Worm (Caenorhabditis elegans) whole organism, young adult: ENCODE data around the gene btb-14.

Experiments
- B0035.1 ChIP-seq: sonication (generic microtip); optimal IDR thresholded peaks from 2 replicates; lab custom pipeline; 2016; ENCODE audit warnings: missing genetic modification characterization, mild to moderate bottlenecking, missing compliant biosample characterization, missing genotype, missing genetic modification reagents
- F22D6.2 ChIP-seq: sonication (generic microtip); optimal IDR thresholded peaks from 2 replicates; lab custom pipeline; 2016; ENCODE audit warnings: mild to moderate bottlenecking, missing genetic modification characterization, missing compliant biosample characterization
- F49E8.2 ChIP-seq: sonication (generic microtip); optimal IDR thresholded peaks from 3 replicates; lab custom pipeline; 2017; ENCODE audit warnings: missing genetic modification characterization, mild to moderate bottlenecking, missing compliant biosample characterization, antibody characterized with exemption, moderate library complexity; ENCODE audit not compliant: insufficient read depth
- F55B11.4 ChIP-seq: sonication (generic microtip); optimal IDR thresholded peaks from 2 replicates; lab custom pipeline; 2016; ENCODE audit warnings: missing compliant biosample characterization, missing genetic modification characterization, borderline replicate concordance; ENCODE audit not compliant: insufficient read depth
- T26A5.8 ChIP-seq: sonication (generic microtip); optimal IDR thresholded peaks from 2 replicates; lab custom pipeline; 2016; ENCODE audit warnings: missing genetic modification characterization, missing compliant biosample characterization
- Y53F4B.3 ChIP-seq: fragments of 200-800 bp; sonication (Bioruptor generic); IDR thresholded peaks from 2 replicates; pipeline ENCODE4 v1.3.6; 2022; ENCODE audit warnings: missing genetic modification reagents, missing genetic modification characterization, missing compliant biosample characterization
- Y95B8A.8 ChIP-seq: fragments of 200-800 bp; sonication (Bioruptor generic); IDR thresholded peaks from 2 replicates; pipeline ENCODE4 v1.3.6; 2022; ENCODE audit warnings: missing genetic modification reagents, missing genetic modification characterization, missing compliant biosample characterization
- aptf-2 ChIP-seq: fragments of 200-800 bp; sonication (Bioruptor generic); conservative IDR thresholded peaks from 2 replicates; pipeline ENCODE4 v1.3.6; 2022; ENCODE audit warnings: missing genetic modification reagents, missing genetic modification characterization, missing compliant biosample characterization
- attf-5 ChIP-seq: fragments of 200-800 bp; sonication (Bioruptor generic); optimal IDR thresholded peaks from 2 replicates; lab custom pipeline; 2018; ENCODE audit warnings: mild to moderate bottlenecking, missing genetic modification characterization, missing compliant biosample characterization
- attf-6 ChIP-seq: fragments of 200-800 bp; sonication (Bioruptor generic); IDR thresholded peaks from 2 replicates; pipeline ENCODE4 v1.3.6; 2022; ENCODE audit warnings: missing genetic modification reagents, missing genetic modification characterization, missing compliant biosample characterization
- ccch-3 ChIP-seq: fragments of 200-800 bp; sonication (Bioruptor generic); optimal IDR thresholded peaks from 2 replicates; lab custom pipeline; 2018; ENCODE audit warnings: mild to moderate bottlenecking, missing genetic modification characterization, missing compliant biosample characterization
- ceh-79 ChIP-seq: sonication (generic microtip); optimal IDR thresholded peaks from 2 replicates; lab custom pipeline; 2017; ENCODE audit warnings: mild to moderate bottlenecking, missing genetic modification characterization, missing compliant biosample characterization
- chd-7 ChIP-seq: sonication (generic microtip); optimal IDR thresholded peaks from 2 replicates; lab custom pipeline; 2016; ENCODE audit warnings: mild to moderate bottlenecking, missing genetic modification characterization, moderate library complexity, missing compliant biosample characterization
- dpff-1 ChIP-seq: sonication (generic microtip); optimal IDR thresholded peaks from 2 replicates; lab custom pipeline; 2017; ENCODE audit warnings: mild to moderate bottlenecking, missing genetic modification characterization, missing compliant biosample characterization
- efl-1 ChIP-seq: fragments of 150-350 bp; optimal IDR thresholded peaks from 2 replicates; lab custom pipeline; 2014; ENCODE audit warnings: missing biosample characterization, missing genetic modification reagents, missing genetic modification characterization
- egrh-3 ChIP-seq: fragments of 200-800 bp; sonication (Bioruptor generic); IDR thresholded peaks from 2 replicates; pipeline ENCODE4 v1.3.6; 2022; ENCODE audit warnings: missing genetic modification reagents, missing genetic modification characterization, missing compliant biosample characterization
- ekl-4 ChIP-seq: fragments of 200-800 bp; sonication (Bioruptor generic); IDR thresholded peaks from 2 replicates; pipeline ENCODE4 v1.3.6; 2022; ENCODE audit warnings: missing genetic modification reagents, missing genetic modification characterization, missing compliant biosample characterization
- fkh-3 ChIP-seq: sonication (generic microtip); optimal IDR thresholded peaks from 2 replicates; lab custom pipeline; 2016; ENCODE audit warnings: mild to moderate bottlenecking, missing genetic modification characterization, missing compliant biosample characterization
- gei-17 ChIP-seq: fragments of 200-800 bp; sonication (Bioruptor generic); optimal IDR thresholded peaks from 2 replicates; lab custom pipeline; 2018; ENCODE audit warnings: mild to moderate bottlenecking, missing genetic modification characterization, missing compliant biosample characterization
- him-1 ChIP-seq: sonication (generic microtip); optimal IDR thresholded peaks from 2 replicates; lab custom pipeline; 2016; ENCODE audit warnings: missing genotype, missing genetic modification reagents, missing genetic modification characterization, missing compliant biosample characterization
- hlh-26 ChIP-seq: fragments of 200-800 bp; sonication (Bioruptor generic); conservative IDR thresholded peaks from 2 replicates; pipeline ENCODE4 v1.3.6; 2022; ENCODE audit warnings: missing genetic modification reagents, missing genetic modification characterization, missing compliant biosample characterization
- hmg-20 ChIP-seq: fragments of 200-800 bp; sonication (Bioruptor generic); IDR thresholded peaks from 2 replicates; pipeline ENCODE4 v1.3.6; 2022; ENCODE audit warnings: missing genetic modification reagents, missing genetic modification characterization, missing compliant biosample characterization
- hsf-1 ChIP-seq: fragments of 200-800 bp; sonication (Bioruptor generic); IDR thresholded peaks from 2 replicates; pipeline ENCODE4 v1.3.6; 2022; ENCODE audit warnings: missing genetic modification reagents, missing genetic modification characterization, missing compliant biosample characterization
- lag-1 ChIP-seq: fragments of 200-800 bp; sonication (Bioruptor generic); IDR thresholded peaks from 2 replicates; pipeline ENCODE4 v1.3.6; 2022; ENCODE audit warnings: missing genetic modification reagents, missing genetic modification characterization, missing compliant biosample characterization
- let-607 ChIP-seq, 2 experiments: fragments of 200-800 bp in 1 of 2; sonication (Bioruptor generic) in 1 of 2; sonication (generic microtip) in 1 of 2; optimal IDR thresholded peaks; 2 replicates each; lab custom pipeline; 2016 to 2018; ENCODE audit warnings: mild to moderate bottlenecking in 2 of 2, missing compliant biosample characterization in 2 of 2, missing genetic modification characterization in 2 of 2, moderate library complexity in 2 of 2, missing genotype in 1 of 2
- lin-26 ChIP-seq: fragments of 200-800 bp; sonication (Bioruptor generic); IDR thresholded peaks from 2 replicates; pipeline ENCODE4 v1.3.6; 2022; ENCODE audit warnings: missing genetic modification reagents, missing genetic modification characterization, missing compliant biosample characterization
- lin-40 ChIP-seq: sonication (generic microtip); optimal IDR thresholded peaks from 2 replicates; lab custom pipeline; 2016; ENCODE audit warnings: missing genetic modification characterization, mild to moderate bottlenecking, missing compliant biosample characterization, missing genotype, missing genetic modification reagents
- lsy-27 ChIP-seq: sonication (generic microtip); optimal IDR thresholded peaks from 2 replicates; lab custom pipeline; 2017; ENCODE audit warnings: missing genetic modification characterization, mild to moderate bottlenecking, missing compliant biosample characterization, antibody characterized with exemption, missing genotype, borderline replicate concordance; ENCODE audit not compliant: insufficient read depth
- madf-3 ChIP-seq: fragments of 200-800 bp; sonication (Bioruptor generic); IDR thresholded peaks from 2 replicates; pipeline ENCODE4 v1.3.6; 2022; ENCODE audit warnings: missing genetic modification reagents, missing genetic modification characterization, missing compliant biosample characterization
- mel-28 ChIP-seq: sonication (generic microtip); optimal IDR thresholded peaks from 2 replicates; lab custom pipeline; 2016; ENCODE audit warnings: borderline replicate concordance, mild to moderate bottlenecking, missing genetic modification characterization, missing compliant biosample characterization
- mes-4 ChIP-seq: sonication (generic microtip); optimal IDR thresholded peaks from 2 replicates; lab custom pipeline; 2016; ENCODE audit warnings: missing genotype, missing genetic modification characterization, missing compliant biosample characterization
- nfya-2 ChIP-seq: fragments of 200-800 bp; sonication (Bioruptor generic); IDR thresholded peaks from 2 replicates; pipeline ENCODE4 v1.3.6; 2022; ENCODE audit warnings: missing genetic modification reagents, missing genetic modification characterization, missing compliant biosample characterization
- nhr-120 ChIP-seq: fragments of 200-800 bp; sonication (Bioruptor generic); IDR thresholded peaks from 2 replicates; pipeline ENCODE4 v1.3.6; 2022; ENCODE audit warnings: missing genetic modification characterization, missing compliant biosample characterization
- nhr-27 ChIP-seq: fragments of 200-800 bp; sonication (Bioruptor generic); optimal IDR thresholded peaks from 2 replicates; lab custom pipeline; 2018; ENCODE audit warnings: mild to moderate bottlenecking, missing genetic modification characterization, moderate library complexity, missing compliant biosample characterization
- nhr-90 ChIP-seq: sonication (generic microtip); optimal IDR thresholded peaks from 2 replicates; lab custom pipeline; 2016; ENCODE audit warnings: missing genotype, mild to moderate bottlenecking, missing genetic modification characterization, missing compliant biosample characterization
- pbrm-1 ChIP-seq: fragments of 200-800 bp; sonication (Bioruptor generic); IDR thresholded peaks from 2 replicates; pipeline ENCODE4 v1.3.6; 2022; ENCODE audit warnings: missing genetic modification reagents, missing genetic modification characterization, missing compliant biosample characterization
- sdz-38 ChIP-seq: sonication (generic microtip); optimal IDR thresholded peaks from 2 replicates; lab custom pipeline; 2016; ENCODE audit warnings: missing genotype, missing genetic modification characterization, missing compliant biosample characterization
- snpc-3.4 ChIP-seq: sonication (generic microtip); optimal IDR thresholded peaks from 2 replicates; lab custom pipeline; 2017; ENCODE audit warnings: missing genetic modification characterization, mild to moderate bottlenecking, missing compliant biosample characterization, antibody characterized with exemption, moderate library complexity, missing genotype, missing genetic modification reagents
- somi-1 ChIP-seq: fragments of 200-800 bp; sonication (Bioruptor generic); optimal IDR thresholded peaks from 2 replicates; lab custom pipeline; 2018; ENCODE audit warnings: mild to moderate bottlenecking, missing genetic modification characterization, missing compliant biosample characterization
- sptf-2 ChIP-seq: fragments of 200-800 bp; sonication (Bioruptor generic); optimal IDR thresholded peaks from 2 replicates; lab custom pipeline; 2018; ENCODE audit warnings: mild to moderate bottlenecking, missing genetic modification characterization, missing compliant biosample characterization
- tbp1 ChIP-seq: fragments of 200-800 bp; sonication (Bioruptor generic); optimal IDR thresholded peaks from 2 replicates; lab custom pipeline; 2018; ENCODE audit warnings: mild to moderate bottlenecking, missing genetic modification characterization, missing compliant biosample characterization
- tlf-1 ChIP-seq: fragments of 200-800 bp; sonication (Bioruptor generic); optimal IDR thresholded peaks from 2 replicates; lab custom pipeline; 2018; ENCODE audit warnings: mild to moderate bottlenecking, missing genetic modification characterization, missing compliant biosample characterization
- zfh-2 ChIP-seq: fragments of 200-800 bp; sonication (Bioruptor generic); conservative IDR thresholded peaks from 2 replicates; pipeline ENCODE4 v1.3.6; 2022; ENCODE audit warnings: missing genetic modification reagents, missing genetic modification characterization, missing compliant biosample characterization
- zim-3 ChIP-seq: sonication (generic microtip); optimal IDR thresholded peaks from 2 replicates; lab custom pipeline; 2017; ENCODE audit warnings: mild to moderate bottlenecking, missing genetic modification characterization, moderate library complexity, missing compliant biosample characterization
- ztf-18 ChIP-seq: sonication (generic microtip); optimal IDR thresholded peaks from 2 replicates; lab custom pipeline; 2016; ENCODE audit warnings: missing genotype, mild to moderate bottlenecking, missing genetic modification characterization, missing compliant biosample characterization
- ztf-25 ChIP-seq: fragments of 200-800 bp; sonication (Bioruptor generic); IDR thresholded peaks from 2 replicates; pipeline ENCODE4 v1.3.6; 2022; ENCODE audit warnings: missing genetic modification reagents, missing genetic modification characterization, missing compliant biosample characterization
- ztf-26 ChIP-seq: sonication (generic microtip); optimal IDR thresholded peaks from 2 replicates; lab custom pipeline; 2017; ENCODE audit warnings: missing genetic modification characterization, missing compliant biosample characterization
- ztf-28 ChIP-seq: fragments of 200-800 bp; sonication (Bioruptor generic); IDR thresholded peaks from 2 replicates; pipeline ENCODE4 v1.3.6; 2022; ENCODE audit warnings: missing genetic modification reagents, missing genetic modification characterization, missing compliant biosample characterization

The btb-14 gene

ce11 chrII:12344787-12345186 is 38.5 kb upstream of the btb-14 start, which contains the start of gene C44C11.6 (continued):
- TF ChIP-seq chd-7: peak; percentile 4
- TF ChIP-seq tlf-1: no peak
- TF ChIP-seq nhr-27 (tag; lab: Kevin White, UChicago): peak; percentile 6
- 0 out of 2 replicates have a peak, but pooled peaks have one; percentile 24 for TF ChIP-seq hsf-1
- TF ChIP-seq F49E8.2: no peak
- TF ChIP-seq Y53F4B.3: no peak
- TF ChIP-seq zfh-2: peak; percentile 83
- no peak for TF ChIP-seq attf-6 (GFP tag; lab: Robert Waterston, UW)
- no peak for TF ChIP-seq sdz-38 (tag; lab: Kevin White, UChicago)
- TF ChIP-seq ztf-18 (tag; lab: Kevin White, UChicago): no peak
- no peak for TF ChIP-seq let-607 (tag; optimal IDR thresholded peaks at IDR 0.05; lab: Kevin White, UChicago)
- no peak for TF ChIP-seq ztf-25 (GFP tag; lab: Robert Waterston, UW)
- TF ChIP-seq tbp1 (GFP tag; lab: Kevin White, UChicago): peak; percentile 17
- TF ChIP-seq gei-17 (GFP tag; lab: Kevin White, UChicago): no peak
- no peak for TF ChIP-seq ceh-79 (tag; lab: Kevin White, UChicago)
- TF ChIP-seq dpff-1 (tag; lab: Kevin White, UChicago): no peak
- no peak for TF ChIP-seq snpc-3.4 (tag; lab: Kevin White, UChicago)
- TF ChIP-seq Y95B8A.8 (GFP tag; lab: Robert Waterston, UW): no peak
- no peak for TF ChIP-seq lin-40 (tag; lab: Kevin White, UChicago)
- no peak for TF ChIP-seq zim-3 (tag; lab: Kevin White, UChicago)
- no peak for TF ChIP-seq aptf-2
- TF ChIP-seq nhr-90: no peak
- TF ChIP-seq fkh-3: no peak
- TF ChIP-seq ztf-26 (tag; lab: Kevin White, UChicago): no peak
- no peak for TF ChIP-seq ekl-4
- TF ChIP-seq B0035.1 (tag; lab: Kevin White, UChicago): no peak
- TF ChIP-seq ccch-3 (GFP tag; lab: Kevin White, UChicago): no peak
- TF ChIP-seq ztf-28: no peak
- TF ChIP-seq mel-28 (tag; lab: Kevin White, UChicago): no peak
- TF ChIP-seq pbrm-1 (GFP tag; lab: Robert Waterston, UW): 0 out of 2 replicates have a peak, but pooled peaks have one; percentile 12
- no peak for TF ChIP-seq egrh-3
- TF ChIP-seq nfya-2 (GFP tag; lab: Robert Waterston, UW): no peak
- TF ChIP-seq sptf-2 (GFP tag; lab: Kevin White, UChicago): no peak
- peak; percentile 18 for TF ChIP-seq him-1 (tag; lab: Kevin White, UChicago)
- no peak for TF ChIP-seq F22D6.2
- TF ChIP-seq F55B11.4: no peak
- no peak for TF ChIP-seq mes-4 (tag; lab: Kevin White, UChicago)
- TF ChIP-seq nhr-120 (GFP tag; lab: Robert Waterston, UW): 0 out of 2 replicates have a peak, but pooled peaks have one; percentile 24
- TF ChIP-seq hmg-20 (GFP tag; lab: Robert Waterston, UW): no peak
- TF ChIP-seq lsy-27 (tag; lab: Kevin White, UChicago): no peak
- no peak for TF ChIP-seq madf-3 (GFP tag; lab: Robert Waterston, UW)
- TF ChIP-seq hlh-26: no peak
- TF ChIP-seq T26A5.8: no peak
- TF ChIP-seq lag-1: 0 out of 2 replicates have a peak, but pooled peaks have one; percentile 53
- 0 out of 2 replicates have a peak, but pooled peaks have one; percentile 53 for TF ChIP-seq lin-26 (GFP tag; lab: Robert Waterston, UW)
- no peak for TF ChIP-seq efl-1 (GFP tag; lab: Kevin White, UChicago)
- TF ChIP-seq somi-1 (GFP tag; lab: Kevin White, UChicago): no peak
- no peak for TF ChIP-seq attf-5 (GFP tag; lab: Kevin White, UChicago)
